Worm (Caenorhabditis elegans): ENCODE data around the gene gcy-27.

The gcy-27 gene

ce11 chrIV:17407491-17407890 is 29.0 kb downstream of the gcy-27 start, which contains the start of gene T02D1.9:
Gene T02D1.9 (minus strand): TSS chrIV:17407591.
- TF ChIP-seq elt-3 (tag; optimal IDR thresholded peaks at IDR 0.05), result no peak
- no peak for TF ChIP-seq lsy-2 (tag; optimal IDR thresholded peaks at IDR 0.05)

ce11 chrIV:17407025-17407424 is 29.4 kb downstream of the gcy-27 start, which contains the start of gene T02D1.7:
Gene T02D1.7 (minus strand): TSS chrIV:17407125.
- TF ChIP-seq ham-2 (GFP tag; optimal IDR thresholded peaks at IDR 0.05) (no peak), nhr-2 (tag; optimal IDR thresholded peaks at IDR 0.05) (no peak), drap-1 (GFP tag; optimal IDR thresholded peaks at IDR 0.05) (no peak), ceh-83 (GFP tag; optimal IDR thresholded peaks at IDR 0.05) (no peak)

DNA sequence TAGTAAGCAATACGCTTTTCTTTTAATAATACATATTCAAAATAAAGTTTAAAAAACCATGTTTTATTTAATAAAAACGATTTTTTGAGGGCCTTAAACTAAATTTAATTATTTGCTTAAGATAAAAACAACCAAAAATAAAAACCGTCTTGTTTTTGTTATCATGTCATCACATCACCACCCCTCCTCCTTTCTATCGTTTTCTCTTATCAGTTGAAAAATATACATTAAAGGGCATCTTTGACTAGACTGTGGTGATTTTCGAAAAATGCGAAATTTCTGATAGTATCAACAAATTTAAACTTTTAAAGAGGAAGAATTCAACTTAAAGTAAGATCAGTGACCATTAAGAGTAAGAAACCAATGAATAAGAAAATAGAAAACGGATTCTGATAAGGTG is 30.3 kb downstream of the gcy-27 start:
- no peak for TF ChIP-seq M03D4.4 (tag; optimal IDR thresholded peaks at IDR 0.05)
- TF ChIP-seq mep-1 (tag; optimal IDR thresholded peaks at IDR 0.05), result no peak
- no peak for TF ChIP-seq bed-3 (GFP tag; optimal IDR thresholded peaks at IDR 0.05)
- no peak for TF ChIP-seq ceh-83 (GFP tag; optimal IDR thresholded peaks at IDR 0.05)
- no peak for TF ChIP-seq sptf-1 (tag; optimal IDR thresholded peaks at IDR 0.05)
- no peak for TF ChIP-seq unc-120 (tag; optimal IDR thresholded peaks at IDR 0.05; ENCODE audit: poor library complexity, severe bottlenecking)
- TF ChIP-seq unc-39 (tag; optimal IDR thresholded peaks at IDR 0.05), result no peak
- no peak for TF ChIP-seq flh-1 (GFP tag; optimal IDR thresholded peaks at IDR 0.05)

- TF ChIP-seq ceh-39 (tag; optimal IDR thresholded peaks at IDR 0.05), result no peak
- TF ChIP-seq blmp-1 (tag; optimal IDR thresholded peaks at IDR 0.05), result no peak
- TF ChIP-seq flh-1 (GFP tag; optimal IDR thresholded peaks at IDR 0.05), result no peak
- TF ChIP-seq ztf-11 (tag; optimal IDR thresholded peaks at IDR 0.05), result no peak
- TF ChIP-seq nhr-12 (tag; optimal IDR thresholded peaks at IDR 0.05), result no peak
- TF ChIP-seq mls-2 (tag; optimal IDR thresholded peaks at IDR 0.05), result no peak
These were observed 30.9 kb downstream of the gcy-27 start, which contains the start of gene pmp-4 for ce11 chrIV:17405530-17405929. Gene pmp-4 (minus strand): TSS chrIV:17405630.

- TF ChIP-seq hlh-1 (tag; optimal IDR thresholded peaks at IDR 0.05) (no peak), mls-2 (tag; optimal IDR thresholded peaks at IDR 0.05) (no peak), sem-2 (GFP tag; optimal IDR thresholded peaks at IDR 0.05) (no peak), lsy-2 (tag; optimal IDR thresholded peaks at IDR 0.05) (no peak), nhr-28 (tag; optimal IDR thresholded peaks at IDR 0.05) (no peak), nhr-2 (tag; optimal IDR thresholded peaks at IDR 0.05) (no peak), ceh-39 (tag; optimal IDR thresholded peaks at IDR 0.05) (no peak)
These were observed 37.0 kb downstream of the gcy-27 start, which contains the start of gene T02D1.4 for ce11 chrIV:17399455-17399854. Gene T02D1.4 (plus strand): TSS chrIV:17399755.

ce11 chrIV:17395910-17396309 is 40.5 kb downstream of the gcy-27 start, which contains the start of gene sru-15:
Gene sru-15 (plus strand): TSS chrIV:17396210.
- TF ChIP-seq elt-1 (tag; optimal IDR thresholded peaks at IDR 0.05; ENCODE audit: borderline replicate concordance, insufficient read depth) (no peak), pha-4 (tag; optimal IDR thresholded peaks at IDR 0.05) (no peak), sptf-1 (tag; optimal IDR thresholded peaks at IDR 0.05) (no peak), cnd-1 (tag; optimal IDR thresholded peaks at IDR 0.05) (no peak), lin-32 (GFP tag; optimal IDR thresholded peaks at IDR 0.05) (no peak), nhr-28 (tag; optimal IDR thresholded peaks at IDR 0.05) (no peak), hlh-1 (tag; optimal IDR thresholded peaks at IDR 0.05) (no peak), unc-120 (tag; optimal IDR thresholded peaks at IDR 0.05; ENCODE audit: poor library complexity, severe bottlenecking) (no peak), zip-8 (tag; optimal IDR thresholded peaks at IDR 0.05) (no peak), ham-2 (GFP tag; optimal IDR thresholded peaks at IDR 0.05) (no peak), flh-1 (GFP tag; optimal IDR thresholded peaks at IDR 0.05) (no peak), snpc-4 (tag; optimal IDR thresholded peaks at IDR 0.05) (no peak), bed-3 (GFP tag; optimal IDR thresholded peaks at IDR 0.05) (no peak), mls-2 (tag; optimal IDR thresholded peaks at IDR 0.05) (no peak), unc-39 (tag; optimal IDR thresholded peaks at IDR 0.05) (no peak), lsy-2 (tag; optimal IDR thresholded peaks at IDR 0.05) (no peak), ceh-43 (GFP tag; optimal IDR thresholded peaks at IDR 0.05) (no peak), tbx-8 (GFP tag; optimal IDR thresholded peaks at IDR 0.05) (no peak)
